Fruit fly (Drosophila melanogaster) whole organism, embryonic: Measurements from ENCODE around the gene CG5435.

Experiments used
- Abd-B ChIP-seq: fragments of 200-800 bp; sonication (Bioruptor generic); optimal IDR thresholded peaks from 2 replicates; lab custom pipeline; 2018; ENCODE audit warnings: missing biosample characterization, mild to moderate bottlenecking, missing genetic modification characterization, moderate library complexity
- Aef1 ChIP-seq: fragments of 200-800 bp; sonication (Bioruptor generic); IDR thresholded peaks from 3 replicates; pipeline ENCODE4 v1.3.6; 2022; ENCODE audit warnings: missing biosample characterization, missing genetic modification characterization
- Antp ChIP-seq: fragments of 200-800 bp; sonication (Bioruptor generic); optimal IDR thresholded peaks from 3 replicates; lab custom pipeline; 2016; ENCODE audit warnings: missing biosample characterization, missing genetic modification characterization
- CG10209 ChIP-seq: fragments of 200-800 bp; sonication (Bioruptor generic); optimal IDR thresholded peaks from 3 replicates; lab custom pipeline; 2017; ENCODE audit warnings: missing biosample characterization, mild to moderate bottlenecking, missing genetic modification characterization, missing genetic modification reagents
- CG10959 ChIP-seq: fragments of 200-800 bp; sonication (Bioruptor generic); IDR thresholded peaks from 2 replicates; pipeline ENCODE4 v1.3.6; 2022; ENCODE audit warnings: missing biosample characterization, missing genetic modification characterization
- CG10979 ChIP-seq: fragments of 200-800 bp; sonication (Bioruptor generic); optimal IDR thresholded peaks from 2 replicates; lab custom pipeline; 2018; ENCODE audit warnings: missing biosample characterization, mild to moderate bottlenecking, missing genetic modification characterization, moderate library complexity
- CG11560 ChIP-seq: fragments of 200-800 bp; sonication (Bioruptor generic); IDR thresholded peaks from 3 replicates; pipeline ENCODE4 v1.3.6; 2022; ENCODE audit warnings: missing biosample characterization, missing genetic modification characterization
- CG12155 ChIP-seq: fragments of 200-800 bp; sonication (Bioruptor generic); optimal IDR thresholded peaks from 3 replicates; lab custom pipeline; 2016; ENCODE audit warnings: missing biosample characterization, missing genetic modification characterization
- CG14667 ChIP-seq: fragments of 200-800 bp; sonication (Bioruptor generic); IDR thresholded peaks from 2 replicates; pipeline ENCODE4 v1.3.6; 2022; ENCODE audit warnings: missing biosample characterization, missing genetic modification characterization
- CG18619 ChIP-seq: fragments of 200-800 bp; sonication (Bioruptor generic); optimal IDR thresholded peaks from 3 replicates; lab custom pipeline; 2017; ENCODE audit warnings: missing biosample characterization, mild to moderate bottlenecking, missing genetic modification characterization
- CG30431 ChIP-seq: fragments of 200-800 bp; sonication (Bioruptor generic); optimal IDR thresholded peaks from 2 replicates; lab custom pipeline; 2017; ENCODE audit warnings: missing biosample characterization, missing genetic modification characterization
- CG33557 ChIP-seq: fragments of 200-800 bp; sonication (Bioruptor generic); optimal IDR thresholded peaks from 2 replicates; lab custom pipeline; 2019; ENCODE audit warnings: missing biosample characterization, mild to moderate bottlenecking, missing genetic modification characterization, moderate library complexity
- CG42726 ChIP-seq: fragments of 200-800 bp; sonication (Bioruptor generic); IDR thresholded peaks from 2 replicates; pipeline ENCODE4 v1.3.6; 2022; ENCODE audit warnings: missing biosample characterization, missing genetic modification characterization; ENCODE audit not compliant: partially characterized antibody
- CG5953 ChIP-seq: fragments of 200-800 bp; sonication (Bioruptor generic); IDR thresholded peaks from 2 replicates; pipeline ENCODE4 v1.3.6; 2022; ENCODE audit warnings: missing biosample characterization, missing genetic modification characterization
- CG6683 ChIP-seq: fragments of 200-800 bp; sonication (Bioruptor generic); optimal IDR thresholded peaks from 2 replicates; lab custom pipeline; 2017; ENCODE audit warnings: missing biosample characterization, mild to moderate bottlenecking, missing genetic modification characterization, missing genetic modification reagents
- CG6813 ChIP-seq: fragments of 200-800 bp; sonication (Bioruptor generic); optimal IDR thresholded peaks from 2 replicates; lab custom pipeline; 2017; ENCODE audit warnings: missing biosample characterization, missing genetic modification characterization, mild to moderate bottlenecking, moderate library complexity, missing genetic modification reagents
- CG6854 ChIP-seq: fragments of 200-800 bp; sonication (Bioruptor generic); optimal IDR thresholded peaks from 3 replicates; lab custom pipeline; 2017; ENCODE audit warnings: missing biosample characterization, mild to moderate bottlenecking, missing genetic modification characterization
- CG7928 ChIP-seq: fragments of 200-800 bp; sonication (Bioruptor generic); optimal IDR thresholded peaks from 2 replicates; lab custom pipeline; 2017; ENCODE audit warnings: missing biosample characterization, mild to moderate bottlenecking, missing genetic modification characterization
- CG8290 ChIP-seq, 3 experiments: fragments of 200-800 bp; sonication (Bioruptor generic); optimal IDR thresholded peaks; 2 replicates each; lab custom pipeline; 2016 to 2019; ENCODE audit warnings: missing biosample characterization in 3 of 3, missing genetic modification characterization in 3 of 3, mild to moderate bottlenecking in 2 of 3, moderate library complexity in 1 of 3
- CG9215 ChIP-seq: fragments of 200-800 bp; sonication (Bioruptor generic); IDR thresholded peaks from 2 replicates; pipeline ENCODE4 v1.3.6; 2022; ENCODE audit warnings: missing biosample characterization, missing genetic modification characterization
- CG9817 ChIP-seq: fragments of 200-800 bp; sonication (Bioruptor generic); optimal IDR thresholded peaks from 2 replicates; lab custom pipeline; 2018; ENCODE audit warnings: missing biosample characterization, mild to moderate bottlenecking, missing genetic modification characterization, moderate library complexity
- D19A ChIP-seq: fragments of 200-800 bp; optimal IDR thresholded peaks from 3 replicates; lab custom pipeline; 2019; ENCODE audit warnings: missing biosample characterization, mild to moderate bottlenecking, missing genetic modification characterization, moderate library complexity
- Dfd ChIP-seq, 2 experiments: fragments of >200 bp; optimal IDR thresholded peaks; 2 replicates each; lab custom pipeline; 2017; ENCODE audit warnings: missing biosample characterization in 2 of 2, missing genetic modification characterization in 2 of 2
- ERR ChIP-seq: fragments of 200-800 bp; sonication (Bioruptor generic); optimal IDR thresholded peaks from 2 replicates; lab custom pipeline; 2016; ENCODE audit warnings: missing biosample characterization, missing genetic modification characterization
- NC2β ChIP-seq: fragments of 200-800 bp; sonication (Bioruptor generic); optimal IDR thresholded peaks from 2 replicates; lab custom pipeline; 2016; ENCODE audit warnings: missing biosample characterization, missing genetic modification characterization
- PHDP ChIP-seq: fragments of 200-800 bp; sonication (Bioruptor generic); optimal IDR thresholded peaks from 3 replicates; lab custom pipeline; 2018; ENCODE audit warnings: missing biosample characterization, mild to moderate bottlenecking, missing genetic modification characterization, moderate library complexity
- Ravus ChIP-seq: fragments of 200-800 bp; sonication (Bioruptor generic); IDR thresholded peaks from 2 replicates; pipeline ENCODE4 v1.3.6; 2022; ENCODE audit warnings: missing biosample characterization, missing genetic modification characterization
- Tbp ChIP-seq: fragments of >200 bp; optimal IDR thresholded peaks from 2 replicates; lab custom pipeline; 2018; ENCODE audit warnings: missing biosample characterization, missing genetic modification characterization
- YL-1 ChIP-seq: fragments of 200-800 bp; sonication (Bioruptor generic); optimal IDR thresholded peaks from 3 replicates; lab custom pipeline; 2017; ENCODE audit warnings: missing biosample characterization, mild to moderate bottlenecking, missing genetic modification characterization
- ac ChIP-seq: fragments of 200-800 bp; sonication (Bioruptor generic); optimal IDR thresholded peaks from 3 replicates; lab custom pipeline; 2017; ENCODE audit warnings: missing biosample characterization, mild to moderate bottlenecking, missing genetic modification characterization
- aop ChIP-seq: fragments of 200-800 bp; sonication (Bioruptor generic); IDR thresholded peaks from 2 replicates; pipeline ENCODE4 v1.3.6; 2022; ENCODE audit warnings: missing biosample characterization, missing genetic modification characterization
- ara ChIP-seq: fragments of 200-800 bp; sonication (Bioruptor generic); IDR thresholded peaks from 2 replicates; pipeline ENCODE4 v1.3.6; 2022; ENCODE audit warnings: missing biosample characterization, missing genetic modification characterization
- cad ChIP-seq: fragments of >200 bp; optimal IDR thresholded peaks from 2 replicates; lab custom pipeline; 2017; ENCODE audit warnings: missing biosample characterization, missing genetic modification characterization
- cato ChIP-seq: fragments of 200-800 bp; sonication (Bioruptor generic); optimal IDR thresholded peaks from 2 replicates; lab custom pipeline; 2016; ENCODE audit warnings: missing biosample characterization, missing genetic modification characterization, borderline replicate concordance
- disco-r ChIP-seq: fragments of 200-800 bp; sonication (Bioruptor generic); optimal IDR thresholded peaks from 2 replicates; lab custom pipeline; 2016; ENCODE audit warnings: missing biosample characterization, missing genetic modification characterization
- esg ChIP-seq: fragments of 200-800 bp; sonication (Bioruptor generic); conservative IDR thresholded peaks from 2 replicates; pipeline ENCODE4 v1.3.6; 2022; ENCODE audit warnings: missing biosample characterization, missing genetic modification characterization
- gcm ChIP-seq: fragments of 200-800 bp; sonication (Bioruptor generic); optimal IDR thresholded peaks from 2 replicates; lab custom pipeline; 2019; ENCODE audit warnings: missing biosample characterization, mild to moderate bottlenecking, missing genetic modification characterization, moderate library complexity
- grn ChIP-seq: fragments of 200-800 bp; sonication (Bioruptor generic); optimal IDR thresholded peaks from 3 replicates; lab custom pipeline; 2017; ENCODE audit warnings: missing biosample characterization, missing genetic modification characterization
- gsb ChIP-seq: fragments of 200-800 bp; sonication (Bioruptor generic); IDR thresholded peaks from 2 replicates; pipeline ENCODE4 v1.3.6; 2022; ENCODE audit warnings: missing biosample characterization, missing genetic modification characterization
- kah ChIP-seq: fragments of 200-800 bp; sonication (Bioruptor generic); optimal IDR thresholded peaks from 2 replicates; lab custom pipeline; 2018; ENCODE audit warnings: missing biosample characterization, mild to moderate bottlenecking, missing genetic modification characterization
- org-1 ChIP-seq: fragments of 200-800 bp; sonication (Bioruptor generic); optimal IDR thresholded peaks from 2 replicates; lab custom pipeline; 2017; ENCODE audit warnings: missing biosample characterization, missing genetic modification characterization
- otp ChIP-seq: fragments of 200-800 bp; sonication (Bioruptor generic); IDR thresholded peaks from 3 replicates; pipeline ENCODE4, ENCODE4 v1.3.6; 2022; ENCODE audit warnings: missing biosample characterization, missing genetic modification characterization
- p53 ChIP-seq: fragments of 200-800 bp; sonication (Bioruptor generic); optimal IDR thresholded peaks from 2 replicates; lab custom pipeline; 2016; ENCODE audit warnings: missing biosample characterization, missing genetic modification characterization
- pan ChIP-seq, 4 experiments: fragments of >200 bp in 3 of 4; fragments of 200-800 bp in 1 of 4; sonication (Bioruptor generic) in 1 of 4; optimal IDR thresholded peaks in 3 of 4; IDR thresholded peaks in 1 of 4; 2 replicates each; pipeline versions ENCODE4 v1.3.6 to Lab custom; 2017 to 2022; ENCODE audit warnings: missing biosample characterization in 2 of 4, missing genetic modification characterization in 2 of 4, mixed read lengths in 1 of 4
- row ChIP-seq: fragments of 200-800 bp; sonication (Bioruptor generic); IDR thresholded peaks from 3 replicates; pipeline ENCODE4 v1.3.6; 2022; ENCODE audit warnings: missing biosample characterization, missing genetic modification characterization
- sim ChIP-seq: fragments of 200-800 bp; sonication (Bioruptor generic); IDR thresholded peaks from 2 replicates; pipeline ENCODE4 v1.3.6; 2022; ENCODE audit warnings: missing biosample characterization, missing genetic modification characterization
- sr ChIP-seq: fragments of 200-800 bp; sonication (Bioruptor generic); IDR thresholded peaks from 3 replicates; pipeline ENCODE4 v1.3.6; 2022; ENCODE audit warnings: missing biosample characterization, missing genetic modification characterization
- tap ChIP-seq: fragments of 200-800 bp; optimal IDR thresholded peaks from 3 replicates; lab custom pipeline; 2019; ENCODE audit warnings: missing biosample characterization, mild to moderate bottlenecking, missing genetic modification characterization, moderate library complexity
- tx ChIP-seq: fragments of 200-800 bp; sonication (Bioruptor generic); optimal IDR thresholded peaks from 2 replicates; lab custom pipeline; 2016; ENCODE audit warnings: missing biosample characterization, missing genetic modification characterization
- vfl ChIP-seq: fragments of 200-800 bp; sonication (Bioruptor generic); optimal IDR thresholded peaks from 2 replicates; lab custom pipeline; 2016; ENCODE audit warnings: missing biosample characterization, missing genetic modification characterization
- wek ChIP-seq: fragments of 200-800 bp; sonication (Bioruptor generic); optimal IDR thresholded peaks from 3 replicates; lab custom pipeline; 2018; ENCODE audit warnings: missing biosample characterization, mild to moderate bottlenecking, missing genetic modification characterization, moderate library complexity

Gene CG5435

dm6 chr2L:12424555-12424954 lies 6.1 kb downstream of the CG5435 start, which contains the start of gene Fam92 (continued):
- TF ChIP-seq kah (GFP tag; lab: Kevin White, UChicago) (no peak), wek (GFP tag; lab: Kevin White, UChicago) (no peak), CG6854 (GFP tag; lab: Kevin White, UChicago) (no peak), Ravus (GFP tag; lab: Robert Waterston, UW) (no peak), gcm (peak; percentile 71), Aef1 (GFP tag; lab: Robert Waterston, UW) (peak; percentile 48; the same call in 1 of the 3 replicates), pan (optimal IDR thresholded peaks at IDR 0.05; lab: Kevin White, UChicago) (no peak), pan (GFP tag; optimal IDR thresholded peaks at IDR 0.05 in 1 of 2, IDR thresholded peaks at IDR 0.05 in 1 of 2) (peak in 1 of 2 experiments; percentile 66), ac (GFP tag; lab: Kevin White, UChicago) (no peak), org-1 (GFP tag; lab: Kevin White, UChicago) (no peak), CG11560 (tag; lab: Robert Waterston, UW) (no peak), Abd-B (GFP tag; lab: Kevin White, UChicago) (peak; percentile 5), tx (GFP tag; lab: Kevin White, UChicago) (no peak), PHDP (peak; percentile 46), grn (GFP tag; lab: Kevin White, UChicago) (no peak), ara (GFP tag; lab: Robert Waterston, UW) (no peak), CG12155 (GFP tag; lab: Kevin White, UChicago) (no peak), otp (GFP tag; lab: Robert Waterston, UW) (peak; percentile 16; the same call in 1 of the 3 replicates), CG42726 (0 out of 2 replicates have a peak, but pooled peaks have one; percentile 27), CG6683 (no peak), CG6813 (GFP tag; lab: Kevin White, UChicago) (no peak), Dfd (GFP tag; optimal IDR thresholded peaks at IDR 0.05; lab: Kevin White, UChicago) (no peak), CG30431 (GFP tag; lab: Kevin White, UChicago) (no peak), esg (no peak), CG14667 (GFP tag; lab: Robert Waterston, UW) (no peak), CG10979 (tag; lab: Kevin White, UChicago) (peak; percentile 56), cad (no peak), CG10959 (GFP tag; lab: Robert Waterston, UW) (no peak), CG18619 (GFP tag; lab: Kevin White, UChicago) (peak; percentile 2), CG7928 (no peak), tap (no peak), p53 (no peak), CG10209 (GFP tag; lab: Kevin White, UChicago) (peak; percentile 10), row (GFP tag; lab: Robert Waterston, UW) (no peak; the same call in 2 of the 3 replicates), Antp (GFP tag; lab: Kevin White, UChicago) (peak; percentile 40), ERR (GFP tag; lab: Kevin White, UChicago) (no peak), D19A (tag; lab: Kevin White, UChicago) (peak; percentile 49), NC2β (GFP tag; lab: Kevin White, UChicago) (peak; percentile 61), sim (no peak), cato (no peak), disco-r (GFP tag; lab: Kevin White, UChicago) (no peak), CG5953 (GFP tag; lab: Robert Waterston, UW) (no peak), YL-1 (peak; percentile 14), CG8290 (GFP tag; optimal IDR thresholded peaks at IDR 0.05; lab: Kevin White, UChicago) (peak; percentile 52), CG8290 (tag; optimal IDR thresholded peaks at IDR 0.05; lab: Kevin White, UChicago) (peak in 1 of 2 experiments; percentile 68), sr (no peak), vfl (no peak), CG33557 (no peak), CG9817 (peak; percentile 27), CG9215 (GFP tag; lab: Robert Waterston, UW) (no peak), gsb (GFP tag; lab: Robert Waterston, UW) (no peak), aop (GFP tag; lab: Robert Waterston, UW) (no peak), Tbp (GFP tag; lab: Kevin White, UChicago) (no peak)
